Fruit fly (Drosophila melanogaster): Measurements from ENCODE around the gene Marcal1.

Gene Marcal1

DNA sequence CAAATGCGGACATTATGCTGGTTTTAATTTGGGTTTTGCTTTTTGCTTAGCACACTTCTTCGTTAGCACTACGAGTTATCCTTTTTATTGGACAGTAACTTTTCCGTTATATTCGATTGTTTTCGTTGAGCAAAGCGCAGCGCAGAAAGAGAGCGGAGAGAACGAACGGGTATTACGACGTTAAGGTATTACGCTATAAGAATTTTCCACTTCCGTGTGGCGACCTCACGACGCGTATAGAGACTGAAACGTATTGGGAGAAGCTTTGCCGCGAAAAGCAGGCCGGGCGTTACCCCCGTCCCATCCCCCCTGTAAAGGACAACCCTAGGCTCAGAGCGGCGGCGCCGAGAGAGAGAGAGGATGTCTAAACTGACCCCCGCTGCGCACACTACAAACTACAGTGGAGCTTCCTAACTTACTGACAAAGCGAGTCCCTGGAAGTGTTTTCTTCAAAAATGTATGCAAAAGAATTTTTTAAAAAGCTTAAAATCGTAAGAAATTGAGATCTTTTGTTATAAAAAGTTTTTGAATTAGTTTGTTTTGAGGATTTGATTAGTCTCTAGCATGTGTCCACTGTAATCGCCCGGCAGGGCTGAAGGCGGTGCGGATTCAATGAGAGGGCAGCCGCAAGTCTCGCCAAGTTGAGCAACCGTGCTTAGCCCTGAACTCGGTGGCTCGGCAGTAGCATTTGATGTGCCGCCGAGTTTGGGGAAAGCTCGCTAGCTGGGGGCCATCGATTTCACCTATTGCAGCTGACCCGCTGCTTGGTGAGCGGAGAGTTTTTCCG lies 49.6 kb downstream of the Marcal1 start (continued):
- TF ChIP-seq CG11093 (GFP tag; IDR thresholded peaks at IDR 0.05) (peak; percentile 92; the same call in 2 of the 3 replicates), sc (optimal IDR thresholded peaks at IDR 0.05) (no peak), sc (GFP tag; optimal IDR thresholded peaks at IDR 0.05) (peak; percentile 79), fd102C (GFP tag; optimal IDR thresholded peaks at IDR 0.05) (no peak), pita (GFP tag; optimal IDR thresholded peaks at IDR 0.05) (no peak), CG30431 (GFP tag; optimal IDR thresholded peaks at IDR 0.05) (peak; percentile 87), CrebB (tag; optimal IDR thresholded peaks at IDR 0.05) (peak; percentile 92), pan (optimal IDR thresholded peaks at IDR 0.05) (no peak), pan (GFP tag; optimal IDR thresholded peaks at IDR 0.05 in 1 of 2, IDR thresholded peaks at IDR 0.05 in 1 of 2) (peak in 1 of 2 experiments; percentile 97), CG6175 (GFP tag; IDR thresholded peaks at IDR 0.05) (peak; percentile 93), Antp (GFP tag; optimal IDR thresholded peaks at IDR 0.05) (peak; percentile 97), Doc3 (GFP tag; IDR thresholded peaks at IDR 0.05; ENCODE audit: partially characterized antibody) (no peak), Ravus (GFP tag; IDR thresholded peaks at IDR 0.05) (peak; percentile 90), scrt (GFP tag; optimal IDR thresholded peaks at IDR 0.05) (peak; percentile 93), shn (GFP tag; optimal IDR thresholded peaks at IDR 0.05) (peak; percentile 91), Dip3 (GFP tag; optimal IDR thresholded peaks at IDR 0.05) (peak; percentile 90), Stat92E (GFP tag; optimal IDR thresholded peaks at IDR 0.05) (no peak), NfI (GFP tag; optimal IDR thresholded peaks at IDR 0.05) (peak; percentile 96), CG15514 (GFP tag; optimal IDR thresholded peaks at IDR 0.05) (peak; percentile 92), da (GFP tag; optimal IDR thresholded peaks at IDR 0.05) (peak; percentile 78), lbe (GFP tag; optimal IDR thresholded peaks at IDR 0.05) (peak; percentile 46), CG10959 (GFP tag; IDR thresholded peaks at IDR 0.05) (peak; percentile 87), bcd (GFP tag; optimal IDR thresholded peaks at IDR 0.05) (peak; percentile 94), fru (optimal IDR thresholded peaks at IDR 0.05) (no peak), CG10979 (tag; optimal IDR thresholded peaks at IDR 0.05) (peak; percentile 91), CG1024 (GFP tag; IDR thresholded peaks at IDR 0.05) (peak; percentile 87), CG13287 (GFP tag; IDR thresholded peaks at IDR 0.05; ENCODE audit: partially characterized antibody) (no peak), Awh (GFP tag; IDR thresholded peaks at IDR 0.05) (peak; percentile 96), vvl (GFP tag; IDR thresholded peaks at IDR 0.05) (peak; percentile 98), CG3281 (GFP tag; optimal IDR thresholded peaks at IDR 0.05) (peak; percentile 95), CG10267 (tag; optimal IDR thresholded peaks at IDR 0.05) (peak; percentile 85), rib (GFP tag; IDR thresholded peaks at IDR 0.05) (peak; percentile 95), row (GFP tag; IDR thresholded peaks at IDR 0.05) (peak; percentile 98), HmgD (GFP tag; optimal IDR thresholded peaks at IDR 0.05) (peak; percentile 92), HmgZ (tag; optimal IDR thresholded peaks at IDR 0.05) (peak; percentile 96), Doc2 (GFP tag; IDR thresholded peaks at IDR 0.05) (peak; percentile 81), CG14965 (GFP tag; optimal IDR thresholded peaks at IDR 0.05; ENCODE audit: borderline replicate concordance) (peak; percentile 74), Taf1 (GFP tag; IDR thresholded peaks at IDR 0.05) (peak; percentile 94), Nf-YA (GFP tag; IDR thresholded peaks at IDR 0.05) (peak; percentile 88), Sry-β (GFP tag; optimal IDR thresholded peaks at IDR 0.05) (no peak), so (GFP tag; IDR thresholded peaks at IDR 0.05) (peak; percentile 96), jigr1 (GFP tag; IDR thresholded peaks at IDR 0.05) (peak; percentile 91), ATbp (GFP tag; optimal IDR thresholded peaks at IDR 0.05) (peak; percentile 93), tap (tag; optimal IDR thresholded peaks at IDR 0.05) (peak; percentile 92), CG11504 (tag; optimal IDR thresholded peaks at IDR 0.05) (peak; percentile 93), chn (GFP tag; optimal IDR thresholded peaks at IDR 0.05) (peak; percentile 93), CG2120 (GFP tag; optimal IDR thresholded peaks at IDR 0.05) (peak; percentile 99), CG17612 (GFP tag; IDR thresholded peaks at IDR 0.05) (peak; percentile 93), CG16779 (GFP tag; IDR thresholded peaks at IDR 0.05) (peak; percentile 93), chm (GFP tag; IDR thresholded peaks at IDR 0.05) (peak; percentile 94)

Measured in whole organism, embryonic.